Fruit fly (Drosophila melanogaster): ENCODE results near the gene CG34140.
A peak's percentile ranks its signal among the peaks of the same experiment; 100 is the strongest.

DNA sequence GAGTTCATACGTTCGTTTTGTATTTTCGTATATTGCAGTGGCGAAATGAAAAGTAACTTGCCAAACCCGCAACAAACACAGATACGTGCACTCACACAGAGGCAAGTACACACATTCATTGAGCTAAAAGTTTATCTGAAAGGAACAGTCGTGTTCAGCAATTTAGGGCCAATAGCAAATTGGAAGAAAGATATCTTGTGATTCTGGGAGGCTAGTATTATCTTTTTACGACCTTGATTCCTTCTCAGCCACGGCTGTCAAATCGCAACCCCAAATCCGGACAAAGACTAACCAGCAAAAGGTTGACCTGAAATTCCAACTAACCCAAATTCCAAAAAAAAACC lies 17.5 kb downstream of the CG34140 start:
- TF ChIP-seq Met (GFP tag; optimal IDR thresholded peaks at IDR 0.05) (peak; percentile 28), dsx (GFP tag; optimal IDR thresholded peaks at IDR 0.05; ENCODE audit: poor library complexity, severe bottlenecking) (no peak), Sox102F (GFP tag; optimal IDR thresholded peaks at IDR 0.05) (no peak), fd85E (GFP tag; optimal IDR thresholded peaks at IDR 0.05) (no peak), CG6854 (GFP tag; optimal IDR thresholded peaks at IDR 0.05) (no peak), CG6808 (GFP tag; optimal IDR thresholded peaks at IDR 0.05) (no peak)

All from whole organism, prepupa.